Worm (Caenorhabditis elegans): Measurements from ENCODE around the gene sqv-2.

DNA sequence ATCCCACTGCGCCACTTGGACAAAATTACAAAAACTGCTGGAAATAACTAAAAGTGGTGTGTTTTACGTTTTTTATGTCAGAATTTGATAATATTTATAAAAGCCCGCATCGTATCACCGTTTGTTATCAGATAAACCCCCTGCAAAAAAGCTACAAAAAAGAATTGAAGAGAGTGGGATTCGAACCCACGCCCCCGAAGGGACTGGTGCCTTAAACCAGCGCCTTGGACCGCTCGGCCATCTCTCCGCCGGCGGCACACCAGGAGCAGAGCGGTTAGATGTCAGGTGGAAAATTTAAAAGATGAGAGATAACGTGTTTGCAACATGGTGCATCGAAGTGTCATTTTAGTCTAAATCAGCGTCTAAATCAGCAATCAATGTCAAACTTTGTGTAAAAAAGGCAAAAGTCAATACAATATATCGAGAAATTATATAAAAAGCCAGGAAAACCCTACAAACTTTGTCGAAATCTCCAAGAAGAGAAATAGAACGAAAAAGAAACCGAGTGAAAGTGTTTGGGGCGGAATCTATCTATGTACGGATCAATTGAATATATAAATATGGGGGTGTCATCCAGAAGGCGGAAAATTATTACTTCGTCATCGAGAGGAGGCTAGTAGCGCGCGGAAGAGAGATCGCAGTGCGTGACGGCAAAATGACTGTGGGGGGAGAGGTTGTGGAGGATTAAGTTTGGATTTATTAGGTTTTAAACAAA lies 32.7 kb downstream of the sqv-2 start:
- TF ChIP-seq ama-1 (optimal IDR thresholded peaks at IDR 0.05) (no peak), tbx-37 (GFP tag; conservative IDR thresholded peaks at IDR 0.05) (no peak), flt-1 (GFP tag; IDR thresholded peaks at IDR 0.05) (no peak), hnd-1 (tag; optimal IDR thresholded peaks at IDR 0.05) (no peak), tbx-11 (GFP tag; IDR thresholded peaks at IDR 0.05) (peak; percentile 44; the same call in 1 of the 2 replicates), B0310.2 (tag; optimal IDR thresholded peaks at IDR 0.05) (no peak), sea-1 (GFP tag; conservative IDR thresholded peaks at IDR 0.05) (no peak), scrt-1 (GFP tag; IDR thresholded peaks at IDR 0.05) (no peak), tra-4 (tag; optimal IDR thresholded peaks at IDR 0.05) (no peak), hmbx-1 (tag; optimal IDR thresholded peaks at IDR 0.05) (no peak), ceh-13 (GFP tag; optimal IDR thresholded peaks at IDR 0.05) (no peak), ceh-36 (tag; optimal IDR thresholded peaks at IDR 0.05) (no peak)
